Worm (Caenorhabditis elegans) whole organism, L2 larva: Measurements from ENCODE around the gene C06E7.2.

ENCODE experiments used
- elt-3 ChIP-seq: sonication (generic microtip); optimal IDR thresholded peaks from 2 replicates; lab custom pipeline; 2017; ENCODE audit warnings: missing biosample characterization, missing genetic modification characterization
- lsy-2 ChIP-seq, 2 experiments: fragments of 150-350 bp in 1 of 2; sonication (generic microtip) in 1 of 2; optimal IDR thresholded peaks; 2 replicates each; lab custom pipeline; 2014 to 2017; ENCODE audit warnings: missing biosample characterization in 2 of 2, missing genetic modification characterization in 2 of 2
- peb-1 ChIP-seq: fragments of 150-350 bp; optimal IDR thresholded peaks from 2 replicates; lab custom pipeline; 2014; ENCODE audit warnings: missing biosample characterization, missing genetic modification characterization
- snpc-4 ChIP-seq: fragments of 150-350 bp; optimal IDR thresholded peaks from 2 replicates; lab custom pipeline; 2014; ENCODE audit warnings: missing biosample characterization, missing genetic modification characterization

DNA sequence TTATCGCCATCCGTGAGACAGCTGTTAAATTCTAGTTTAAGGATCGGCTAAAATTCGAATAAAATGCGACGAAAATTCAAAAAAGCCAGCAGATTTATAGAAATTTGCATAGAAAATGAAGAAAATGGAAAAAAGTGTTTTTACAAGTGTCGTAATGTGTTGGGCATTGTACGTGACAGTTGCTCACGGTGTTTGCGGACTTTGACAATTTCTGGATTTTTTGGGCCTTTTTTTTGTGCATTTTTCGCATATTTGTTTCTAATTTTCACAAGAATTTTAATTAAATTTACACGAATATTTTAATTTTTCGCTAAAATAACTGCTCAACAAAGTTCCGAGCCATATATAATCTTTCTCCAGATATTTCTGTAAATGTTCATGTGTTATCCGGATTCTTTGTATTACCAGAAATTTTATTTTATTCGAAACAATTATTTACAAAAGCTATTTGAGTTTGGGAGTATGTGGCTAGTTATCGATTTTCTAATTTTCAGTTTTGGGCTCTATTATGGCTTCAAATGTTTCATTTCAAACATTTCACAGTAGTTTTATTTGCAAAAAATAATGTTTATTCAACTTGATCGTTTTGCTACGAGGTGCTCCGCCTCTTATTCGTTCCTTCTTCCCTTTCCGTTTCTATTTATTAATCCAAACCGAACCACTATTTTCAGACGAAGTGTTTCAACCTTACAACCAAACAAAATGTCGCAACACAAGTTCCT, 8.9 kb downstream of the C06E7.2 start, which contains the start of gene sams-3:
- TF ChIP-seq snpc-4 (tag; lab: Kevin White, UChicago) (no peak), peb-1 (tag; lab: Kevin White, UChicago) (no peak), lsy-2 (tag; optimal IDR thresholded peaks at IDR 0.05; lab: Kevin White, UChicago) (peak; percentile 42 to 68), elt-3 (tag; lab: Kevin White, UChicago) (no peak)
